Worm (Caenorhabditis elegans) whole organism, young adult: ENCODE data around the gene arrd-6.

Experiments used
- B0035.1 ChIP-seq: sonication (generic microtip); optimal IDR thresholded peaks from 2 replicates; lab custom pipeline; 2016; ENCODE audit warnings: missing genetic modification characterization, mild to moderate bottlenecking, missing compliant biosample characterization, missing genotype, missing genetic modification reagents
- B0336.3 ChIP-seq: fragments of 200-800 bp; sonication (Bioruptor generic); IDR thresholded peaks from 2 replicates; pipeline ENCODE4 v1.3.6; 2022; ENCODE audit warnings: missing genetic modification characterization, missing compliant biosample characterization
- C06A6.2 ChIP-seq: fragments of 200-800 bp; sonication (Bioruptor generic); conservative IDR thresholded peaks from 2 replicates; pipeline ENCODE4 v1.3.6; 2022; ENCODE audit warnings: missing genetic modification characterization, missing compliant biosample characterization
- F37B4.10 ChIP-seq: fragments of 200-800 bp; sonication (Bioruptor generic); IDR thresholded peaks from 2 replicates; pipeline ENCODE4 v1.3.6; 2022; ENCODE audit warnings: missing genetic modification characterization, missing compliant biosample characterization
- F57A8.1 ChIP-seq: fragments of 200-800 bp; sonication (Bioruptor generic); optimal IDR thresholded peaks from 2 replicates; lab custom pipeline; 2018; ENCODE audit warnings: mild to moderate bottlenecking, missing genetic modification characterization, moderate library complexity, missing compliant biosample characterization
- K11D2.4 ChIP-seq: fragments of 200-800 bp; sonication (Bioruptor generic); IDR thresholded peaks from 2 replicates; pipeline ENCODE4 v1.3.6; 2022; ENCODE audit warnings: missing genetic modification reagents, missing genetic modification characterization, missing compliant biosample characterization
- T07F8.4 ChIP-seq: sonication (generic microtip); optimal IDR thresholded peaks from 2 replicates; lab custom pipeline; 2016; ENCODE audit warnings: mild to moderate bottlenecking, missing genetic modification characterization, moderate library complexity, missing compliant biosample characterization
- Y53G8AR.9 ChIP-seq: fragments of 200-800 bp; sonication (Bioruptor generic); conservative IDR thresholded peaks from 2 replicates; pipeline ENCODE4 v1.3.6; 2022; ENCODE audit warnings: missing genetic modification reagents, missing genetic modification characterization, missing compliant biosample characterization
- Y67H2A.10 ChIP-seq: fragments of 200-800 bp; sonication (Bioruptor generic); conservative IDR thresholded peaks from 2 replicates; pipeline ENCODE4 v1.3.6; 2022; ENCODE audit warnings: missing genetic modification reagents, missing genetic modification characterization, missing compliant biosample characterization
- Y79H2A.3 ChIP-seq: fragments of 200-800 bp; sonication (Bioruptor generic); conservative IDR thresholded peaks from 2 replicates; pipeline ENCODE4 v1.3.6; 2022; ENCODE audit warnings: missing genetic modification reagents, missing genetic modification characterization, missing compliant biosample characterization
- atf-7 ChIP-seq: sonication (generic microtip); optimal IDR thresholded peaks from 2 replicates; lab custom pipeline; 2017; ENCODE audit warnings: mild to moderate bottlenecking, missing genetic modification characterization, missing compliant biosample characterization
- attf-5 ChIP-seq: fragments of 200-800 bp; sonication (Bioruptor generic); optimal IDR thresholded peaks from 2 replicates; lab custom pipeline; 2018; ENCODE audit warnings: mild to moderate bottlenecking, missing genetic modification characterization, missing compliant biosample characterization
- cebp-1 ChIP-seq, 2 experiments: fragments of 200-800 bp in 1 of 2; sonication (Bioruptor generic) in 1 of 2; sonication (generic microtip) in 1 of 2; IDR thresholded peaks in 1 of 2; optimal IDR thresholded peaks in 1 of 2; 2 replicates each; pipeline versions ENCODE4 v1.3.6 to Lab custom; 2017 to 2022; ENCODE audit warnings: missing compliant biosample characterization in 2 of 2, missing genetic modification characterization in 2 of 2, mild to moderate bottlenecking in 1 of 2, missing genetic modification reagents in 1 of 2, moderate library complexity in 1 of 2
- ceh-100 ChIP-seq: fragments of 200-800 bp; sonication (Bioruptor generic); IDR thresholded peaks from 2 replicates; pipeline ENCODE4 v1.3.6; 2022; ENCODE audit warnings: missing genetic modification reagents, missing genetic modification characterization, missing compliant biosample characterization
- ceh-40 ChIP-seq: fragments of 200-800 bp; sonication (Bioruptor generic); IDR thresholded peaks from 2 replicates; pipeline ENCODE4 v1.3.6; 2022; ENCODE audit warnings: missing genetic modification characterization, missing compliant biosample characterization
- chd-7 ChIP-seq: sonication (generic microtip); optimal IDR thresholded peaks from 2 replicates; lab custom pipeline; 2016; ENCODE audit warnings: mild to moderate bottlenecking, missing genetic modification characterization, moderate library complexity, missing compliant biosample characterization
- dox-1 ChIP-seq: fragments of 200-800 bp; sonication (Bioruptor generic); IDR thresholded peaks from 2 replicates; pipeline ENCODE4 v1.3.6; 2022; ENCODE audit warnings: missing genetic modification reagents, missing genetic modification characterization, missing compliant biosample characterization
- ets-4 ChIP-seq: fragments of 200-800 bp; sonication (Bioruptor generic); optimal IDR thresholded peaks from 2 replicates; lab custom pipeline; 2018; ENCODE audit warnings: mild to moderate bottlenecking, missing genetic modification characterization, missing compliant biosample characterization
- fkh-3 ChIP-seq: sonication (generic microtip); optimal IDR thresholded peaks from 2 replicates; lab custom pipeline; 2016; ENCODE audit warnings: mild to moderate bottlenecking, missing genetic modification characterization, missing compliant biosample characterization
- hsf-1 ChIP-seq: fragments of 200-800 bp; sonication (Bioruptor generic); IDR thresholded peaks from 2 replicates; pipeline ENCODE4 v1.3.6; 2022; ENCODE audit warnings: missing genetic modification reagents, missing genetic modification characterization, missing compliant biosample characterization
- let-526 ChIP-seq: fragments of 200-800 bp; sonication (Bioruptor generic); IDR thresholded peaks from 2 replicates; pipeline ENCODE4 v1.3.6; 2022; ENCODE audit warnings: missing genetic modification reagents, missing genetic modification characterization, missing compliant biosample characterization
- let-607 ChIP-seq, 2 experiments: fragments of 200-800 bp in 1 of 2; sonication (Bioruptor generic) in 1 of 2; sonication (generic microtip) in 1 of 2; optimal IDR thresholded peaks; 2 replicates each; lab custom pipeline; 2016 to 2018; ENCODE audit warnings: mild to moderate bottlenecking in 2 of 2, missing compliant biosample characterization in 2 of 2, missing genetic modification characterization in 2 of 2, moderate library complexity in 2 of 2, missing genotype in 1 of 2
- madf-10 ChIP-seq: sonication (generic microtip); optimal IDR thresholded peaks from 2 replicates; lab custom pipeline; 2016; ENCODE audit warnings: mild to moderate bottlenecking, missing genetic modification characterization, missing compliant biosample characterization
- madf-3 ChIP-seq: fragments of 200-800 bp; sonication (Bioruptor generic); IDR thresholded peaks from 2 replicates; pipeline ENCODE4 v1.3.6; 2022; ENCODE audit warnings: missing genetic modification reagents, missing genetic modification characterization, missing compliant biosample characterization
- mcd-1 ChIP-seq: fragments of 200-800 bp; sonication (Bioruptor generic); IDR thresholded peaks from 2 replicates; pipeline ENCODE4 v1.3.6; 2022; ENCODE audit warnings: missing genetic modification reagents, missing genetic modification characterization, missing compliant biosample characterization
- mxl-1 ChIP-seq: sonication (generic microtip); optimal IDR thresholded peaks from 2 replicates; lab custom pipeline; 2016; ENCODE audit warnings: missing genetic modification characterization, missing compliant biosample characterization
- nfyb-1 ChIP-seq: fragments of 200-800 bp; sonication (Bioruptor generic); IDR thresholded peaks from 2 replicates; pipeline ENCODE4 v1.3.6; 2022; ENCODE audit warnings: missing genetic modification reagents, missing genetic modification characterization, missing compliant biosample characterization
- nhr-80 ChIP-seq: sonication (generic microtip); optimal IDR thresholded peaks from 2 replicates; lab custom pipeline; 2016; ENCODE audit warnings: missing genetic modification characterization, missing compliant biosample characterization
- nhr-90 ChIP-seq: sonication (generic microtip); optimal IDR thresholded peaks from 2 replicates; lab custom pipeline; 2016; ENCODE audit warnings: missing genotype, mild to moderate bottlenecking, missing genetic modification characterization, missing compliant biosample characterization
- rcor-1 ChIP-seq: fragments of 200-800 bp; sonication (Bioruptor generic); IDR thresholded peaks from 2 replicates; pipeline ENCODE4 v1.3.6; 2022; ENCODE audit warnings: missing genetic modification reagents, missing genetic modification characterization, missing compliant biosample characterization
- rec-8 ChIP-seq, 2 experiments: sonication (generic microtip); optimal IDR thresholded peaks; 2 replicates each; lab custom pipeline; 2016; ENCODE audit warnings: mild to moderate bottlenecking in 2 of 2, missing genetic modification characterization in 2 of 2, missing genetic modification reagents in 2 of 2, missing genotype in 2 of 2, missing biosample characterization in 1 of 2, missing compliant biosample characterization in 1 of 2, moderate library complexity in 1 of 2
- repo-1 ChIP-seq: sonication (generic microtip); optimal IDR thresholded peaks from 2 replicates; lab custom pipeline; 2017; ENCODE audit warnings: mild to moderate bottlenecking, missing genetic modification characterization, missing compliant biosample characterization
- rpc-1 ChIP-seq, 2 experiments: fragments of 150-350 bp in 1 of 2; sonication (generic microtip) in 1 of 2; optimal IDR thresholded peaks; 2 replicates each; lab custom pipeline; 2014 to 2018; ENCODE audit warnings: missing biosample characterization in 1 of 2, missing genetic modification characterization in 1 of 2, missing genetic modification reagents in 1 of 2, missing genotype in 1 of 2
- snpc-1.3 ChIP-seq: sonication (generic microtip); optimal IDR thresholded peaks from 2 replicates; lab custom pipeline; 2017; ENCODE audit warnings: missing genetic modification characterization, mild to moderate bottlenecking, missing compliant biosample characterization, antibody characterized with exemption, moderate library complexity, missing genotype, missing genetic modification reagents; ENCODE audit not compliant: insufficient read depth
- snpc-4 ChIP-seq, 5 experiments: fragments of 150-350 bp in 1 of 5; sonication (generic microtip) in 4 of 5; optimal IDR thresholded peaks; 2 replicates each; lab custom pipeline; 2014 to 2018; ENCODE audit warnings: missing genetic modification characterization in 5 of 5, missing biosample characterization in 3 of 5, antibody characterized with exemption in 2 of 5, mild to moderate bottlenecking in 2 of 5, missing compliant biosample characterization in 2 of 5, missing genotype in 2 of 5, moderate library complexity in 2 of 5, missing genetic modification reagents in 1 of 5
- tbp1 ChIP-seq: fragments of 200-800 bp; sonication (Bioruptor generic); optimal IDR thresholded peaks from 2 replicates; lab custom pipeline; 2018; ENCODE audit warnings: mild to moderate bottlenecking, missing genetic modification characterization, missing compliant biosample characterization
- tbx-9 ChIP-seq: sonication (generic microtip); optimal IDR thresholded peaks from 2 replicates; lab custom pipeline; 2016; ENCODE audit warnings: borderline replicate concordance, missing genetic modification characterization, inconsistent platforms, missing compliant biosample characterization
- tlf-1 ChIP-seq: fragments of 200-800 bp; sonication (Bioruptor generic); optimal IDR thresholded peaks from 2 replicates; lab custom pipeline; 2018; ENCODE audit warnings: mild to moderate bottlenecking, missing genetic modification characterization, missing compliant biosample characterization
- unc-62 ChIP-seq: fragments of 150-350 bp; optimal IDR thresholded peaks from 2 replicates; lab custom pipeline; 2014; ENCODE audit warnings: missing biosample characterization, missing genetic modification reagents, missing genetic modification characterization
- zfh-2 ChIP-seq: fragments of 200-800 bp; sonication (Bioruptor generic); conservative IDR thresholded peaks from 2 replicates; pipeline ENCODE4 v1.3.6; 2022; ENCODE audit warnings: missing genetic modification reagents, missing genetic modification characterization, missing compliant biosample characterization
- ztf-18 ChIP-seq: sonication (generic microtip); optimal IDR thresholded peaks from 2 replicates; lab custom pipeline; 2016; ENCODE audit warnings: missing genotype, mild to moderate bottlenecking, missing genetic modification characterization, missing compliant biosample characterization
- ztf-26 ChIP-seq: sonication (generic microtip); optimal IDR thresholded peaks from 2 replicates; lab custom pipeline; 2017; ENCODE audit warnings: missing genetic modification characterization, missing compliant biosample characterization
- ztf-3 ChIP-seq: fragments of 200-800 bp; sonication (Bioruptor generic); optimal IDR thresholded peaks from 2 replicates; lab custom pipeline; 2018; ENCODE audit warnings: mild to moderate bottlenecking, missing genetic modification characterization, missing compliant biosample characterization

The arrd-6 gene

ce11 chrII:11149866-11150685 lies 7.5 kb downstream of the arrd-6 start (continued):
- peak; percentile 63 for TF ChIP-seq mcd-1
- TF ChIP-seq C06A6.2 (GFP tag; lab: Robert Waterston, UW): peak; percentile 56; the same call in 1 of the 2 replicates
- TF ChIP-seq Y67H2A.10: no peak
- TF ChIP-seq tbx-9 (tag; lab: Kevin White, UChicago): no peak

ce11 chrII:11150976-11151375 lies 8.4 kb downstream of the arrd-6 start:
- TF ChIP-seq Y79H2A.3: no peak
- TF ChIP-seq hsf-1 (GFP tag; lab: Robert Waterston, UW): peak; percentile 64; the same call in 1 of the 2 replicates
- no peak for TF ChIP-seq repo-1
- TF ChIP-seq nhr-90 (tag; lab: Kevin White, UChicago): peak; percentile 26
- TF ChIP-seq rpc-1 (optimal IDR thresholded peaks at IDR 0.05; lab: Kevin White, UChicago): no peak
- TF ChIP-seq rpc-1 (tag; optimal IDR thresholded peaks at IDR 0.05; lab: Kevin White, UChicago): no peak
- TF ChIP-seq ztf-18: no peak
- no peak for TF ChIP-seq unc-62 (GFP tag; lab: Kevin White, UChicago)
- peak; percentile 40 for TF ChIP-seq ets-4 (GFP tag; lab: Kevin White, UChicago)
- no peak for TF ChIP-seq ceh-100 (GFP tag; lab: Robert Waterston, UW)
- peak; percentile 69; the same call in 1 of the 2 replicates for TF ChIP-seq Y53G8AR.9 (GFP tag; lab: Robert Waterston, UW)
- peak; percentile 42 for TF ChIP-seq tlf-1 (GFP tag; lab: Kevin White, UChicago)
- peak; percentile 34 for TF ChIP-seq tbp1 (GFP tag; lab: Kevin White, UChicago)
- no peak for TF ChIP-seq zfh-2 (GFP tag; lab: Robert Waterston, UW)
- TF ChIP-seq madf-10 (tag; lab: Kevin White, UChicago): peak; percentile 38
- TF ChIP-seq cebp-1 (GFP tag; IDR thresholded peaks at IDR 0.05; lab: Robert Waterston, UW): no peak
- TF ChIP-seq cebp-1 (tag; optimal IDR thresholded peaks at IDR 0.05; lab: Kevin White, UChicago): peak; percentile 66
- peak; percentile 41; the same call in 1 of the 2 replicates for TF ChIP-seq B0336.3 (GFP tag; lab: Robert Waterston, UW)
- TF ChIP-seq atf-7: peak; percentile 59
- no peak for TF ChIP-seq F37B4.10
- 0 out of 2 replicates have a peak, but pooled peaks have one; percentile 24 for TF ChIP-seq dox-1 (GFP tag; lab: Robert Waterston, UW)
- TF ChIP-seq mxl-1 (tag; lab: Kevin White, UChicago): no peak
- TF ChIP-seq nhr-80 (tag; lab: Kevin White, UChicago): peak; percentile 81
- peak; percentile 7 for TF ChIP-seq attf-5 (GFP tag; lab: Kevin White, UChicago)
- 0 out of 2 replicates have a peak, but pooled peaks have one; percentile 28 for TF ChIP-seq K11D2.4
- TF ChIP-seq let-607 (tag; optimal IDR thresholded peaks at IDR 0.05; lab: Kevin White, UChicago): peak in 1 of 2 experiments; percentile 17
- no peak for TF ChIP-seq snpc-4 (GFP tag; optimal IDR thresholded peaks at IDR 0.05; lab: Kevin White, UChicago)
- TF ChIP-seq snpc-4 (tag; optimal IDR thresholded peaks at IDR 0.05; lab: Kevin White, UChicago): peak in 1 of 4 experiments; percentile 16
- no peak for TF ChIP-seq fkh-3 (tag; lab: Kevin White, UChicago)
- 0 out of 2 replicates have a peak, but pooled peaks have one; percentile 44 for TF ChIP-seq nfyb-1 (GFP tag; lab: Robert Waterston, UW)
- peak; percentile 33 for TF ChIP-seq chd-7
- TF ChIP-seq let-526 (GFP tag; lab: Robert Waterston, UW): peak; percentile 48; the same call in 1 of the 2 replicates
- TF ChIP-seq, all 124 proteins: peak for 19

- TF ChIP-seq madf-3: no peak
- no peak for TF ChIP-seq ztf-18
- TF ChIP-seq rec-8 (tag; optimal IDR thresholded peaks at IDR 0.05; lab: Kevin White, UChicago): no peak
- no peak for TF ChIP-seq ceh-40 (GFP tag; lab: Robert Waterston, UW)
- no peak for TF ChIP-seq ceh-100 (GFP tag; lab: Robert Waterston, UW)
- TF ChIP-seq snpc-1.3 (tag; lab: Kevin White, UChicago): no peak
- no peak for TF ChIP-seq rcor-1 (GFP tag; lab: Robert Waterston, UW)
- no peak for TF ChIP-seq F57A8.1 (GFP tag; lab: Kevin White, UChicago)
- TF ChIP-seq ztf-3: no peak
- no peak for TF ChIP-seq repo-1
- no peak for TF ChIP-seq T07F8.4
- no peak for TF ChIP-seq C06A6.2 (GFP tag; lab: Robert Waterston, UW)
- no peak for TF ChIP-seq ztf-26 (tag; lab: Kevin White, UChicago)
- no peak for TF ChIP-seq B0035.1 (tag; lab: Kevin White, UChicago)
Observed at ce11 chrII:11152495-11152894, 10.0 kb downstream of the arrd-6 start, which contains the start of gene pqm-1. Gene pqm-1 (minus strand): TSS chrII:11152595.
